Worm (Caenorhabditis elegans): ENCODE results near the gene ceh-49.
"Not testable (repeated sequence)": the region's sequence is repeated elsewhere in the genome, so short reads cannot be mapped to it uniquely, and the experiment has no call there.

- not testable (repeated sequence) for TF ChIP-seq ztf-23 (GFP tag; IDR thresholded peaks at IDR 0.05); flt-1 (GFP tag; IDR thresholded peaks at IDR 0.05); ref-1 (GFP tag; conservative IDR thresholded peaks at IDR 0.05); med-1 (GFP tag; optimal IDR thresholded peaks at IDR 0.05; ENCODE audit: insufficient read depth); klf-2 (GFP tag; conservative IDR thresholded peaks at IDR 0.05); T22C8.4 (GFP tag; IDR thresholded peaks at IDR 0.05)
Observed at ce11 chrV:6069968-6070367, 50.0 kb downstream of the ceh-49 start, which contains the start of gene fbxa-214.
